Fruit fly (Drosophila melanogaster) whole organism, embryonic: ENCODE results near the gene Tollo.

Source experiments
- Bteb2 ChIP-seq: fragments of 200-800 bp; sonication (Bioruptor generic); optimal IDR thresholded peaks from 2 replicates; lab custom pipeline; 2016; ENCODE audit warnings: missing biosample characterization, missing genetic modification characterization
- CG10979 ChIP-seq: fragments of 200-800 bp; sonication (Bioruptor generic); optimal IDR thresholded peaks from 2 replicates; lab custom pipeline; 2018; ENCODE audit warnings: missing biosample characterization, mild to moderate bottlenecking, missing genetic modification characterization, moderate library complexity
- CG1233 ChIP-seq: fragments of 200-800 bp; sonication (Bioruptor generic); optimal IDR thresholded peaks from 4 replicates; lab custom pipeline; 2018; ENCODE audit warnings: missing biosample characterization, mild to moderate bottlenecking, missing genetic modification characterization
- CG12659 ChIP-seq: fragments of 200-800 bp; sonication (Bioruptor generic); optimal IDR thresholded peaks from 3 replicates; lab custom pipeline; 2017; ENCODE audit warnings: mild to moderate bottlenecking, missing biosample characterization, missing genetic modification reagents, missing genetic modification characterization
- CG12744 ChIP-seq: fragments of 200-800 bp; sonication (Bioruptor generic); optimal IDR thresholded peaks from 2 replicates; lab custom pipeline; 2016; ENCODE audit warnings: missing biosample characterization, missing genetic modification characterization
- CG14667 ChIP-seq: fragments of 200-800 bp; sonication (Bioruptor generic); IDR thresholded peaks from 2 replicates; pipeline ENCODE4 v1.3.6; 2022; ENCODE audit warnings: missing biosample characterization, missing genetic modification characterization
- CG15601 ChIP-seq: fragments of 200-800 bp; sonication (Bioruptor generic); optimal IDR thresholded peaks from 3 replicates; lab custom pipeline; 2019; ENCODE audit warnings: missing biosample characterization, mild to moderate bottlenecking, missing genetic modification characterization, moderate library complexity
- CG17359 ChIP-seq: fragments of 200-800 bp; sonication (Bioruptor generic); optimal IDR thresholded peaks from 3 replicates; lab custom pipeline; 2018; ENCODE audit warnings: missing biosample characterization, mild to moderate bottlenecking, missing genetic modification characterization, moderate library complexity
- CG17568 ChIP-seq: fragments of 200-800 bp; sonication (Bioruptor generic); optimal IDR thresholded peaks from 2 replicates; lab custom pipeline; 2018; ENCODE audit warnings: missing biosample characterization, mild to moderate bottlenecking, missing genetic modification characterization, moderate library complexity
- CG1832 ChIP-seq: fragments of 200-800 bp; sonication (Bioruptor generic); optimal IDR thresholded peaks from 2 replicates; lab custom pipeline; 2017; ENCODE audit warnings: missing biosample characterization, mild to moderate bottlenecking, missing genetic modification characterization, inconsistent platforms
- CG31441 ChIP-seq: fragments of 200-800 bp; sonication (Bioruptor generic); IDR thresholded peaks from 2 replicates; pipeline ENCODE4 v1.3.6; 2022; ENCODE audit warnings: missing biosample characterization, missing genetic modification characterization
- CG33213 ChIP-seq: fragments of 200-800 bp; sonication (Bioruptor generic); optimal IDR thresholded peaks from 3 replicates; lab custom pipeline; 2016; ENCODE audit warnings: missing biosample characterization, missing genetic modification characterization
- CG4707 ChIP-seq: fragments of 200-800 bp; sonication (Bioruptor generic); optimal IDR thresholded peaks from 2 replicates; lab custom pipeline; 2018; ENCODE audit warnings: missing biosample characterization, mild to moderate bottlenecking, missing genetic modification characterization, moderate library complexity
- CG9215 ChIP-seq: fragments of 200-800 bp; sonication (Bioruptor generic); IDR thresholded peaks from 2 replicates; pipeline ENCODE4 v1.3.6; 2022; ENCODE audit warnings: missing biosample characterization, missing genetic modification characterization
- CG9817 ChIP-seq: fragments of 200-800 bp; sonication (Bioruptor generic); optimal IDR thresholded peaks from 2 replicates; lab custom pipeline; 2018; ENCODE audit warnings: missing biosample characterization, mild to moderate bottlenecking, missing genetic modification characterization, moderate library complexity
- CHES-1-like ChIP-seq: fragments of 200-800 bp; sonication (Bioruptor generic); optimal IDR thresholded peaks from 2 replicates; lab custom pipeline; 2016; ENCODE audit warnings: missing biosample characterization, missing genetic modification characterization
- D19A ChIP-seq: fragments of 200-800 bp; optimal IDR thresholded peaks from 3 replicates; lab custom pipeline; 2019; ENCODE audit warnings: missing biosample characterization, mild to moderate bottlenecking, missing genetic modification characterization, moderate library complexity
- Dek ChIP-seq: fragments of 200-800 bp; sonication (Bioruptor generic); optimal IDR thresholded peaks from 3 replicates; lab custom pipeline; 2019; ENCODE audit warnings: missing biosample characterization, mild to moderate bottlenecking, missing genetic modification characterization, moderate library complexity
- Dip3 ChIP-seq: fragments of 200-800 bp; sonication (Bioruptor generic); optimal IDR thresholded peaks from 3 replicates; lab custom pipeline; 2016; ENCODE audit warnings: missing biosample characterization, missing genetic modification characterization
- Drgx ChIP-seq: fragments of 200-800 bp; sonication (Bioruptor generic); IDR thresholded peaks from 2 replicates; pipeline ENCODE4 v1.3.6; 2022; ENCODE audit warnings: missing biosample characterization, missing genetic modification characterization
- Fer1 ChIP-seq: fragments of 200-800 bp; sonication (Bioruptor generic); optimal IDR thresholded peaks from 2 replicates; lab custom pipeline; 2017; ENCODE audit warnings: missing biosample characterization, mild to moderate bottlenecking, missing genetic modification characterization
- Hmr ChIP-seq: fragments of 200-800 bp; sonication (Bioruptor generic); optimal IDR thresholded peaks from 3 replicates; lab custom pipeline; 2017; ENCODE audit warnings: mild to moderate bottlenecking, missing biosample characterization, missing genetic modification reagents, missing genetic modification characterization
- Hr3 ChIP-seq: fragments of 200-800 bp; sonication (Bioruptor generic); optimal IDR thresholded peaks from 3 replicates; lab custom pipeline; 2016; ENCODE audit warnings: missing biosample characterization, missing genetic modification characterization
- Hsf ChIP-seq: fragments of 200-800 bp; sonication (Bioruptor generic); optimal IDR thresholded peaks from 3 replicates; lab custom pipeline; 2016; ENCODE audit warnings: missing biosample characterization, missing genetic modification characterization
- Myb ChIP-seq: fragments of 200-800 bp; sonication (Bioruptor generic); optimal IDR thresholded peaks from 2 replicates; lab custom pipeline; 2016; ENCODE audit warnings: missing biosample characterization, missing genetic modification characterization
- Oli ChIP-seq: fragments of 200-800 bp; sonication (Bioruptor generic); optimal IDR thresholded peaks from 2 replicates; lab custom pipeline; 2018; ENCODE audit warnings: missing biosample characterization, mild to moderate bottlenecking, missing genetic modification characterization, moderate library complexity
- Optix ChIP-seq: fragments of 200-800 bp; sonication (Bioruptor generic); IDR thresholded peaks from 3 replicates; pipeline ENCODE4 v1.3.6; 2022; ENCODE audit warnings: missing biosample characterization, missing genetic modification characterization
- PHDP ChIP-seq: fragments of 200-800 bp; sonication (Bioruptor generic); optimal IDR thresholded peaks from 3 replicates; lab custom pipeline; 2018; ENCODE audit warnings: missing biosample characterization, mild to moderate bottlenecking, missing genetic modification characterization, moderate library complexity
- Ravus ChIP-seq: fragments of 200-800 bp; sonication (Bioruptor generic); IDR thresholded peaks from 2 replicates; pipeline ENCODE4 v1.3.6; 2022; ENCODE audit warnings: missing biosample characterization, missing genetic modification characterization
- Sox100B ChIP-seq: fragments of 200-800 bp; sonication (Bioruptor generic); optimal IDR thresholded peaks from 3 replicates; lab custom pipeline; 2018; ENCODE audit warnings: missing biosample characterization, mild to moderate bottlenecking, missing genetic modification characterization
- Stat92E ChIP-seq, 3 experiments: fragments of >200 bp in 2 of 3; fragments of 200-800 bp in 1 of 3; sonication (Bioruptor generic) in 1 of 3; optimal IDR thresholded peaks; 2 replicates each; lab custom pipeline; 2017 to 2019; ENCODE audit warnings: missing biosample characterization in 3 of 3, missing genetic modification characterization in 3 of 3, mild to moderate bottlenecking in 1 of 3, moderate library complexity in 1 of 3
- abd-A ChIP-seq: fragments of 200-800 bp; sonication (Bioruptor generic); optimal IDR thresholded peaks from 3 replicates; lab custom pipeline; 2019; ENCODE audit warnings: missing biosample characterization, mild to moderate bottlenecking, missing genetic modification characterization, moderate library complexity
- al ChIP-seq: fragments of 200-800 bp; sonication (Bioruptor generic); IDR thresholded peaks from 2 replicates; pipeline ENCODE4 v1.3.6; 2022; ENCODE audit warnings: missing biosample characterization, missing genetic modification characterization
- bigmax ChIP-seq: fragments of 200-800 bp; sonication (Bioruptor generic); optimal IDR thresholded peaks from 2 replicates; lab custom pipeline; 2018; ENCODE audit warnings: missing biosample characterization, mild to moderate bottlenecking, missing genetic modification characterization
- corto ChIP-seq: fragments of 200-800 bp; sonication (Bioruptor generic); optimal IDR thresholded peaks from 2 replicates; lab custom pipeline; 2016; ENCODE audit warnings: missing biosample characterization, mild to moderate bottlenecking, missing genetic modification characterization, moderate library complexity
- dpn ChIP-seq, 2 experiments: fragments of 200-800 bp; sonication (Bioruptor generic); optimal IDR thresholded peaks; 3 replicates each; lab custom pipeline; 2016; ENCODE audit warnings: missing biosample characterization in 2 of 2, missing genetic modification characterization in 2 of 2
- ftz-f1 ChIP-seq: fragments of 200-800 bp; sonication (Bioruptor generic); optimal IDR thresholded peaks from 2 replicates; lab custom pipeline; 2016; ENCODE audit warnings: missing biosample characterization, missing genetic modification characterization
- grau ChIP-seq: fragments of 200-800 bp; optimal IDR thresholded peaks from 3 replicates; lab custom pipeline; 2019; ENCODE audit warnings: missing biosample characterization, mild to moderate bottlenecking, missing genetic modification characterization, moderate library complexity
- jing ChIP-seq: fragments of 200-800 bp; sonication (Bioruptor generic); optimal IDR thresholded peaks from 2 replicates; lab custom pipeline; 2018; ENCODE audit warnings: missing biosample characterization, mild to moderate bottlenecking, missing genetic modification characterization
- lilli ChIP-seq: fragments of 200-800 bp; sonication (Bioruptor generic); optimal IDR thresholded peaks from 3 replicates; lab custom pipeline; 2016; ENCODE audit warnings: missing biosample characterization, missing genetic modification characterization
- mam ChIP-seq: fragments of 200-800 bp; sonication (Bioruptor generic); optimal IDR thresholded peaks from 3 replicates; lab custom pipeline; 2016; ENCODE audit warnings: missing biosample characterization, missing genetic modification characterization
- org-1 ChIP-seq: fragments of 200-800 bp; sonication (Bioruptor generic); optimal IDR thresholded peaks from 2 replicates; lab custom pipeline; 2017; ENCODE audit warnings: missing biosample characterization, missing genetic modification characterization
- pfk ChIP-seq: fragments of 200-800 bp; sonication (Bioruptor generic); optimal IDR thresholded peaks from 2 replicates; lab custom pipeline; 2018; ENCODE audit warnings: missing biosample characterization, mild to moderate bottlenecking, missing genetic modification characterization, moderate library complexity
- prd ChIP-seq, 3 experiments: fragments of >200 bp in 2 of 3; fragments of 200-800 bp in 1 of 3; sonication (Bioruptor generic) in 1 of 3; optimal IDR thresholded peaks in 2 of 3; IDR thresholded peaks in 1 of 3; 2 replicates in 2 of 3; 3 replicates in 1 of 3; pipeline versions ENCODE4 v1.3.6 to Lab custom; 2017 to 2022; ENCODE audit warnings: missing biosample characterization in 1 of 3, missing genetic modification characterization in 1 of 3
- sc ChIP-seq, 3 experiments: fragments of >200 bp in 2 of 3; fragments of 200-800 bp in 1 of 3; sonication (Bioruptor generic) in 1 of 3; optimal IDR thresholded peaks; 2 replicates in 2 of 3; 3 replicates in 1 of 3; lab custom pipeline; 2017; ENCODE audit warnings: mild to moderate bottlenecking in 1 of 3, missing biosample characterization in 1 of 3, missing genetic modification characterization in 1 of 3, missing genetic modification reagents in 1 of 3
- slbo ChIP-seq: fragments of 200-800 bp; sonication (Bioruptor generic); IDR thresholded peaks from 2 replicates; pipeline ENCODE4 v1.3.6; 2022; ENCODE audit warnings: missing biosample characterization, missing genetic modification characterization
- trem ChIP-seq: fragments of 200-800 bp; optimal IDR thresholded peaks from 3 replicates; lab custom pipeline; 2019; ENCODE audit warnings: missing biosample characterization, mild to moderate bottlenecking, missing genetic modification characterization, moderate library complexity
- ttk ChIP-seq: fragments of 200-800 bp; sonication (Bioruptor generic); IDR thresholded peaks from 2 replicates; pipeline ENCODE4 v2.1.2; 2022; ENCODE audit warnings: missing biosample characterization, missing genetic modification characterization

Gene Tollo

dm6 chr3L:15230178-15230856, 5.1 kb upstream of the Tollo start (continued):
- peak; percentile 52; the same call in 1 of the 2 replicates for TF ChIP-seq al
- no peak for TF ChIP-seq CG1233 (GFP tag; lab: Kevin White, UChicago)
- peak; percentile 36 for TF ChIP-seq CG12659 (GFP tag; lab: Kevin White, UChicago)
- TF ChIP-seq prd (optimal IDR thresholded peaks at IDR 0.05; lab: Kevin White, UChicago): no peak
- peak; percentile 46; the same call in 2 of the 3 replicates for TF ChIP-seq prd (GFP tag; IDR thresholded peaks at IDR 0.05; lab: Robert Waterston, UW)
- TF ChIP-seq PHDP (tag; lab: Kevin White, UChicago): peak; percentile 55
- TF ChIP-seq slbo: peak; percentile 48
- peak; percentile 55 for TF ChIP-seq CG15601 (tag; lab: Kevin White, UChicago)
- peak; percentile 37 for TF ChIP-seq D19A (tag; lab: Kevin White, UChicago)
- peak; percentile 13 for TF ChIP-seq CG12744 (GFP tag; lab: Kevin White, UChicago)
- no peak for TF ChIP-seq ftz-f1 (GFP tag; lab: Kevin White, UChicago)
- peak in 1 of 3 experiments; percentile 9 for TF ChIP-seq Stat92E (GFP tag; optimal IDR thresholded peaks at IDR 0.05; lab: Kevin White, UChicago)
- no peak for TF ChIP-seq CG1832 (GFP tag; lab: Kevin White, UChicago)
- TF ChIP-seq lilli: peak; percentile 45
- peak; percentile 16 for TF ChIP-seq Bteb2 (GFP tag; lab: Kevin White, UChicago)
- TF ChIP-seq ttk (GFP tag; lab: Robert Waterston, UW): no peak
- peak; percentile 39 to 58 for TF ChIP-seq dpn (GFP tag; optimal IDR thresholded peaks at IDR 0.05; lab: Kevin White, UChicago)
- TF ChIP-seq CG17359 (tag; lab: Kevin White, UChicago): peak; percentile 22
- no peak for TF ChIP-seq abd-A
- TF ChIP-seq CG17568 (GFP tag; lab: Kevin White, UChicago): no peak
- peak; percentile 78 for TF ChIP-seq CG10979 (tag; lab: Kevin White, UChicago)
- TF ChIP-seq Fer1 (GFP tag; lab: Kevin White, UChicago): peak; percentile 50
- TF ChIP-seq Hr3 (GFP tag; lab: Kevin White, UChicago): peak; percentile 23
- peak; percentile 66 for TF ChIP-seq grau (tag; lab: Kevin White, UChicago)
- peak; percentile 31 for TF ChIP-seq Sox100B (GFP tag; lab: Kevin White, UChicago)
- no peak for TF ChIP-seq Ravus (GFP tag; lab: Robert Waterston, UW)
- TF ChIP-seq sc (optimal IDR thresholded peaks at IDR 0.05; lab: Kevin White, UChicago): no peak
- TF ChIP-seq sc (GFP tag; optimal IDR thresholded peaks at IDR 0.05; lab: Kevin White, UChicago): peak; percentile 35
- TF ChIP-seq Optix (GFP tag; lab: Robert Waterston, UW): no peak
- peak; percentile 10 for TF ChIP-seq CG9817
- peak; percentile 54 for TF ChIP-seq CG31441 (GFP tag; lab: Robert Waterston, UW)
- peak; percentile 13 for TF ChIP-seq Dek (tag; lab: Kevin White, UChicago)
- TF ChIP-seq Hsf: peak; percentile 58
- peak; percentile 65 for TF ChIP-seq org-1 (GFP tag; lab: Kevin White, UChicago)
- TF ChIP-seq Myb (GFP tag; lab: Kevin White, UChicago): peak; percentile 42
- TF ChIP-seq trem (tag; lab: Kevin White, UChicago): peak; percentile 17
- peak; percentile 31 for TF ChIP-seq Dip3 (GFP tag; lab: Kevin White, UChicago)
- peak; percentile 64 for TF ChIP-seq Oli (tag; lab: Kevin White, UChicago)
- TF ChIP-seq pfk (GFP tag; lab: Kevin White, UChicago): no peak
- peak; percentile 20 for TF ChIP-seq jing (GFP tag; lab: Kevin White, UChicago)
- TF ChIP-seq CG33213 (GFP tag; lab: Kevin White, UChicago): peak; percentile 22
- peak; percentile 46 for TF ChIP-seq CG9215 (GFP tag; lab: Robert Waterston, UW)
- peak; percentile 27 for TF ChIP-seq CHES-1-like (GFP tag; lab: Kevin White, UChicago)
- peak; percentile 39; the same call in 1 of the 2 replicates for TF ChIP-seq CG14667 (GFP tag; lab: Robert Waterston, UW)
- peak; percentile 55 for TF ChIP-seq mam (GFP tag; lab: Kevin White, UChicago)
- no peak for TF ChIP-seq CG4707 (GFP tag; lab: Kevin White, UChicago)
- TF ChIP-seq Hmr: peak; percentile 58
- peak; percentile 71 for TF ChIP-seq Drgx (GFP tag; lab: Robert Waterston, UW)
- TF ChIP-seq corto: peak; percentile 32
- TF ChIP-seq bigmax (GFP tag; lab: Kevin White, UChicago): no peak
